Worm (Caenorhabditis elegans): ENCODE results near the gene fbxa-98.

DNA sequence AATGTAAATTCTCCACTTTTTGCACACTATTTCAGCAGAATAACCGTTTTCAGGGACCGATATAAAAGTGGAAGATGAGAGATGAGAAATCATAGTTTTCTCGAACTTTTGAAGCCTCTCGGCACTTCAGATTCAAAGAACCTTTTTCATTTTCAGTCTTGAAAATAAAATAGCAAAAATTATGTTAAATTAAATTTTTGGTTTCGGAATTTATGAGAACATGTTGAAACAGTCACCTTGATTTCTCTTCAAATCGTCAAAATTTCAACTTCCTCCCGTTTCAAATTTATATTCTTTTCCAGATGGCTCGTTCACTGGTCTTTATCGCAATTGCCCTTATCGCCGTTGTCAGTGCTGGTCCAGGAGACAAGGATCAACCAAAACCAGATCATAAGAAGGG lies 45.4 kb downstream of the fbxa-98 start, which contains the start of gene srlf-26:
- TF ChIP-seq zip-5 (tag; optimal IDR thresholded peaks at IDR 0.05): no peak
- no peak for TF ChIP-seq ceh-22 (tag; optimal IDR thresholded peaks at IDR 0.05)
- TF ChIP-seq pqm-1 (tag; optimal IDR thresholded peaks at IDR 0.05): no peak
